Worm (Caenorhabditis elegans) whole organism, L4/young adult: Measurements from ENCODE around the gene H42K12.3.

Experiments used
- W03F9.2 ChIP-seq: fragments of 150-350 bp; optimal IDR thresholded peaks from 2 replicates; lab custom pipeline; 2014; ENCODE audit warnings: missing biosample characterization, missing genetic modification characterization
- dao-5 ChIP-seq: sonication (generic microtip); optimal IDR thresholded peaks from 2 replicates; lab custom pipeline; 2016; ENCODE audit warnings: missing genotype, missing genetic modification characterization, moderate library complexity, missing compliant biosample characterization
- him-1 ChIP-seq: sonication (generic microtip); optimal IDR thresholded peaks from 2 replicates; lab custom pipeline; 2016; ENCODE audit warnings: missing genotype, missing genetic modification reagents, missing genetic modification characterization, missing compliant biosample characterization

H42K12.3 gene

ce11 chrX:1311084-1311483 is at the start of gene H42K12.3:
H42K12.3 (plus strand) TSS chrX:1311391.
- TF ChIP-seq W03F9.2 (tag; lab: Kevin White, UChicago) (no peak), dao-5 (tag; lab: Kevin White, UChicago) (no peak), him-1 (tag; lab: Kevin White, UChicago) (no peak)

DNA sequence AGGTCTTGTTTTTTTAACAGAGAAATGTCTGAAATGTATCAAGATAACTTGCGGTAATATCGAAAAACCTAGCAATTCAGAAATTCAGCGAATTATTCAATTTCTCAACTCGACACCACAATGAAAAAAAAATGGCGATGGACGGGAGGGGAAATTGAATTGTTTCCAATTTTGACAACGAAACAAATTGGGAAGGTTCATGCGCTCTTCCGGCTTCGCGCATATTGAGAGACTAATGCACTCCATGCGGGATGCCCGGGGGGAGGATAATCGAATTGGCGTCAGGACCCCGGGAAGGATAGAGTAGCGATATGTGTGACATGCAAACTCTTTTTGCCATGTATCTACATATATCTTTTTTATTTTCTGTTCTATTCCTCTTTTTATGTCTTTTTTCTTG is 45.9 kb upstream of the H42K12.3 start:
- TF ChIP-seq him-1 (tag; lab: Kevin White, UChicago) (no peak), dao-5 (tag; lab: Kevin White, UChicago) (no peak), W03F9.2 (tag; lab: Kevin White, UChicago) (no peak)

ce11 chrX:1270598-1270997 is 40.6 kb upstream of the H42K12.3 start, which contains the start of gene C25G6.1:
C25G6.1 (plus strand) TSS chrX:1270898.
- TF ChIP-seq dao-5 (tag; lab: Kevin White, UChicago) (no peak), W03F9.2 (tag; lab: Kevin White, UChicago) (no peak), him-1 (tag; lab: Kevin White, UChicago) (no peak)

- TF ChIP-seq W03F9.2 (tag; lab: Kevin White, UChicago) (peak; percentile 7), dao-5 (tag; lab: Kevin White, UChicago) (no peak)
Observed at ce11 chrX:1272539-1272938, 38.7 kb upstream of the H42K12.3 start, which contains the start of gene C52B11.5. C52B11.5 (plus strand) TSS chrX:1272788.

DNA sequence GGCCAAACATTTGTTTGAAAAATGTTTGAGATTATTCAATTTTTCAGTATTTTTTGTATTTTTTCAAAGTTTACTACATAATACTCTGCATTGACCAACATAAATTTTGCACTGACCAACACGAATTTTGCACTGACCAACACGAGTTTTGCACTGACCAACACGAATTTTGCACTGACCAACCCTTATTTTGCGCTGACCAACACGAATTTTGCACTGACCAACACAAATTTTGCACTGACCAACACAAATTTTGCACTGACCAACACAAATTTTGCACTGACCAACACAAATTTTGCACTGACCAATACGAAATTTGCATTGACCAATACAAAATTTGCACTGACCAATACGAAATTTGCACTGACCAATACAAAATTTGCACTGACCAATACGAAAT is 18.3 kb upstream of the H42K12.3 start:
- no peak for TF ChIP-seq W03F9.2 (tag; lab: Kevin White, UChicago)
- TF ChIP-seq him-1 (tag; lab: Kevin White, UChicago) = no peak
- TF ChIP-seq dao-5 (tag; lab: Kevin White, UChicago) = no peak

ce11 chrX:1293471-1293870 is 17.7 kb upstream of the H42K12.3 start:
- TF ChIP-seq W03F9.2 (tag; lab: Kevin White, UChicago) (no peak), him-1 (tag; lab: Kevin White, UChicago) (no peak), dao-5 (tag; lab: Kevin White, UChicago) (no peak)

- no peak for TF ChIP-seq W03F9.2 (tag; lab: Kevin White, UChicago)
- no peak for TF ChIP-seq him-1 (tag; lab: Kevin White, UChicago)
- no peak for TF ChIP-seq dao-5 (tag; lab: Kevin White, UChicago)
Observed at ce11 chrX:1294607-1295303, 16.4 kb upstream of the H42K12.3 start, which contains the start of gene dop-4. dop-4 (plus strand) TSS chrX:1295253.

DNA sequence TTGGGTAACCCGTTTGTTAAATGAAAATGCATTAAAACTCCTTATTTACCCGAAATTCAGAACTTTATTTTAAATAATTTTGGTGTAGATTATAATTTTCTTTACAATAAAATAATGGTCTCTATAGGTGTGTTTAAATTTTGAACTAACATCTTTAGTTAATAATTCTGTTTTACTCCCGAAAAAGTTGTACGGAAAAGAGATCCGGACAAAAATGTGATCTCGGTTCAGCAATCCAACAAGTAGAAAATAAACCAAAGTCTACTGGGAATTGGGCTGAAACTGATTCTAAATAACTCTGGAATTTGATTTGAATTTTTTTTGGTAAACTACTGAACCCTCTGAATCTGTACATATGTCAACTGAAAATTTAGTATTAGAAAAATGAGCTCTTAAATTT is 15.5 kb upstream of the H42K12.3 start:
- no peak for TF ChIP-seq dao-5 (tag; lab: Kevin White, UChicago)

ce11 chrX:1299849-1300248 is 11.3 kb upstream of the H42K12.3 start, which contains the start of gene inso-1:
inso-1 (plus strand) TSS chrX:1300149.
- TF ChIP-seq him-1 (tag; lab: Kevin White, UChicago) = no peak
- no peak for TF ChIP-seq dao-5 (tag; lab: Kevin White, UChicago)
- TF ChIP-seq W03F9.2 (tag; lab: Kevin White, UChicago) = no peak

- TF ChIP-seq him-1 (tag; lab: Kevin White, UChicago) = peak; percentile 52
- TF ChIP-seq W03F9.2 (tag; lab: Kevin White, UChicago) = peak; percentile 48
- no peak for TF ChIP-seq dao-5 (tag; lab: Kevin White, UChicago)
Observed at ce11 chrX:1302267-1302666, 8.9 kb upstream of the H42K12.3 start.

ce11 chrX:1309446-1309845 is 1.7 kb upstream of the H42K12.3 start:
- TF ChIP-seq him-1 (tag; lab: Kevin White, UChicago) (no peak), W03F9.2 (tag; lab: Kevin White, UChicago) (no peak), dao-5 (tag; lab: Kevin White, UChicago) (no peak)

DNA sequence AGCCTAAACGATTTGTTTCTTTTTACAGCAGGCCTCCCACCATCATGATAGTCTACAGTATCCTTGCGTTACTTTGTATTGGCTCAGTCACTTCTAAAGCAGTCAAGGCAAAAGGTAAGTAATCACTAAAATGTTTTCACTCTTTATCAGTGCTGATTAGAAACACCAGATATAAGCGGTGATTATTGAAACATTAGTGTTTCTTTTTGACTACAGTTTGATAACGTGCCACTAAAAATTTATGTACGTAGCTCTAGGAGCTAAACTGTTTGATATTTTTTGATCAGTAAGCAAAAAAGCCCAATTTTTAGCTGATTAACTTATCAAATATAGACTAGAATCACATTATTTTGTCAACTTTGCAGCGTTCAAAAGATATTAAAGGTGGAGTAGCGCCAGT is 386 bp downstream of the H42K12.3 start:
- TF ChIP-seq him-1 (tag; lab: Kevin White, UChicago) = no peak

- TF ChIP-seq dao-5 (tag; lab: Kevin White, UChicago) (no peak), him-1 (tag; lab: Kevin White, UChicago) (no peak), W03F9.2 (tag; lab: Kevin White, UChicago) (no peak)
Observed at ce11 chrX:1319708-1320107, 8.5 kb downstream of the H42K12.3 start.

DNA sequence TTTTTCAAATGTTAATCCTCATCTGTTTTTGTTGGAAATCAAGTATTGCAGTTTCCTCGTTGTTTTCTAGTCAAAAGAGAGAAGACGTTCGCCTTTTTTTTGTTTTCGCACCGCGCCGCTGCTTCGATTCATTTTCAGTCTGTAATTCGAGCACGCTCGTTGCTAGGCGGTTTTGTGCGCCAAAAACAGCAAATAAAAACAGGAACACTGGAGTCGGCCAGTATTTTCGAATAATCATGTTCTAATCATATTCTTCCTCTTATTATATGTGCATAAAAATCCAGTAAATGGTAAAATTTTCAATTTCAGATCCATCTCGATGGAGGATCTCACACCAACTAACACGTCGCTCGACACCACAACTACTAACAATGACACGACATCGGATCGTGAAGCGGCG is 9.9 kb downstream of the H42K12.3 start, which contains the start of gene pdk-1:
Gene pdk-1 (plus strand): TSS at position 301 of the 400 bp plus-strand sequence.
- no peak for TF ChIP-seq dao-5 (tag; lab: Kevin White, UChicago)
- TF ChIP-seq him-1 (tag; lab: Kevin White, UChicago) = no peak
- TF ChIP-seq W03F9.2 (tag; lab: Kevin White, UChicago) = no peak
